Worm (Caenorhabditis elegans): ENCODE results near the gene Y60C6A.1.

Gene Y60C6A.1

ce11 chrV:4820601-4821000, 37.2 kb downstream of the Y60C6A.1 start:
- TF ChIP-seq grh-1 (GFP tag; IDR thresholded peaks at IDR 0.05), result no peak
- TF ChIP-seq fkh-4 (tag; optimal IDR thresholded peaks at IDR 0.05; ENCODE audit: borderline replicate concordance), result no peak
- TF ChIP-seq C34B4.2 (tag; optimal IDR thresholded peaks at IDR 0.05), result no peak
- TF ChIP-seq efl-1 (optimal IDR thresholded peaks at IDR 0.05), result no peak
- no peak for TF ChIP-seq efl-1 (GFP tag; optimal IDR thresholded peaks at IDR 0.05 in 1 of 2)
- TF ChIP-seq pqm-1 (tag; optimal IDR thresholded peaks at IDR 0.05), result no peak
- TF ChIP-seq nhr-237 (tag; optimal IDR thresholded peaks at IDR 0.05), result no peak
- peak in 1 of 2 experiments; percentile 35 for TF ChIP-seq lsy-2 (tag; optimal IDR thresholded peaks at IDR 0.05)
- TF ChIP-seq nhr-19 (GFP tag; conservative IDR thresholded peaks at IDR 0.05), result peak; percentile 31
- TF ChIP-seq ceh-8 (GFP tag; optimal IDR thresholded peaks at IDR 0.05), result no peak
- TF ChIP-seq lin-15B (tag; optimal IDR thresholded peaks at IDR 0.05), result no peak
- TF ChIP-seq hlh-17 (GFP tag; optimal IDR thresholded peaks at IDR 0.05; ENCODE audit: borderline replicate concordance), result no peak
- no peak for TF ChIP-seq nhr-90 (tag; optimal IDR thresholded peaks at IDR 0.05; ENCODE audit: poor library complexity)
- no peak for TF ChIP-seq unc-98 (GFP tag; IDR thresholded peaks at IDR 0.05)
- peak; percentile 2 for TF ChIP-seq hpl-2 (GFP tag; optimal IDR thresholded peaks at IDR 0.05)
- TF ChIP-seq ama-1 (optimal IDR thresholded peaks at IDR 0.05), result no peak
- no peak for TF ChIP-seq nhr-77 (tag; optimal IDR thresholded peaks at IDR 0.05)
- TF ChIP-seq tlp-1 (tag; optimal IDR thresholded peaks at IDR 0.05), result no peak
- no peak for TF ChIP-seq dsc-1 (tag; optimal IDR thresholded peaks at IDR 0.05)
- TF ChIP-seq mdl-1 (tag; optimal IDR thresholded peaks at IDR 0.05), result peak in 1 of 2 experiments; percentile 72
- no peak for TF ChIP-seq ets-5 (GFP tag; IDR thresholded peaks at IDR 0.05)
- no peak for TF ChIP-seq zag-1 (tag; optimal IDR thresholded peaks at IDR 0.05)
- no peak for TF ChIP-seq sox-4 (tag; optimal IDR thresholded peaks at IDR 0.05)
- no peak for TF ChIP-seq irx-1 (tag; optimal IDR thresholded peaks at IDR 0.05)
- TF ChIP-seq egl-13 (tag; optimal IDR thresholded peaks at IDR 0.05), result no peak
- TF ChIP-seq nhr-84 (tag; optimal IDR thresholded peaks at IDR 0.05), result no peak
- no peak for TF ChIP-seq F16B12.6 (tag; optimal IDR thresholded peaks at IDR 0.05)
- no peak for TF ChIP-seq lin-14 (GFP tag; optimal IDR thresholded peaks at IDR 0.05)
- no peak for TF ChIP-seq fkh-8 (tag; optimal IDR thresholded peaks at IDR 0.05)
- TF ChIP-seq nhr-85 (tag), result no peak
- TF ChIP-seq nhr-71 (tag; optimal IDR thresholded peaks at IDR 0.05), result peak; percentile 65
- no peak for TF ChIP-seq ceh-63 (GFP tag; optimal IDR thresholded peaks at IDR 0.05)
- peak in 1 of 3 experiments; percentile 21 for TF ChIP-seq dpl-1 (GFP tag; optimal IDR thresholded peaks at IDR 0.05)
- no peak for TF ChIP-seq hlh-4 (tag; optimal IDR thresholded peaks at IDR 0.05)
- TF ChIP-seq aly-2 (tag; optimal IDR thresholded peaks at IDR 0.05), result no peak
- TF ChIP-seq ceh-90 (tag; optimal IDR thresholded peaks at IDR 0.05), result no peak
- TF ChIP-seq nhr-28 (tag; optimal IDR thresholded peaks at IDR 0.05), result no peak
- TF ChIP-seq elt-3 (tag; optimal IDR thresholded peaks at IDR 0.05), result peak in 1 of 6 experiments; percentile 23
- no peak for TF ChIP-seq nhr-47 (tag; optimal IDR thresholded peaks at IDR 0.05)
- TF ChIP-seq ceh-82 (tag; optimal IDR thresholded peaks at IDR 0.05), result no peak
- no peak for TF ChIP-seq nhr-12 (tag; optimal IDR thresholded peaks at IDR 0.05)
- no peak for TF ChIP-seq rnt-1 (tag; optimal IDR thresholded peaks at IDR 0.05)
- TF ChIP-seq zip-4 (GFP tag; optimal IDR thresholded peaks at IDR 0.05), result no peak
- TF ChIP-seq lin-35 (GFP tag; optimal IDR thresholded peaks at IDR 0.05), result peak in 1 of 2 experiments; percentile 18
- peak; percentile 39 for TF ChIP-seq skn-1 (tag; optimal IDR thresholded peaks at IDR 0.05)
- peak; percentile 32 for TF ChIP-seq tbx-2 (tag; optimal IDR thresholded peaks at IDR 0.05)
- TF ChIP-seq lir-3 (tag; optimal IDR thresholded peaks at IDR 0.05; ENCODE audit: poor library complexity), result no peak
- TF ChIP-seq nhr-20 (tag; optimal IDR thresholded peaks at IDR 0.05), result peak; percentile 22
- no peak for TF ChIP-seq fkh-10 (GFP tag; optimal IDR thresholded peaks at IDR 0.05)
- no peak for TF ChIP-seq ces-1 (GFP tag; optimal IDR thresholded peaks at IDR 0.05)
- TF ChIP-seq lin-39 (tag; optimal IDR thresholded peaks at IDR 0.05), result no peak
- TF ChIP-seq swsn-7 (tag; optimal IDR thresholded peaks at IDR 0.05), result no peak
- TF ChIP-seq snu-23 (GFP tag; optimal IDR thresholded peaks at IDR 0.05), result peak; percentile 26
- TF ChIP-seq elt-2 (tag; optimal IDR thresholded peaks at IDR 0.05), result no peak

All from whole organism, L1 larva.